Worm (Caenorhabditis elegans): ENCODE results near the gene F26F4.2.

ce11 chrIII:4900260-4900659 lies 10.8 kb upstream of the F26F4.2 start, which contains the start of gene tag-340:
- TF ChIP-seq scrt-1 (GFP tag; IDR thresholded peaks at IDR 0.05) (no peak), pes-1 (GFP tag; IDR thresholded peaks at IDR 0.05) (no peak), ama-1 (optimal IDR thresholded peaks at IDR 0.05) (no peak), hmbx-1 (tag; optimal IDR thresholded peaks at IDR 0.05) (no peak), flt-1 (GFP tag; IDR thresholded peaks at IDR 0.05) (no peak), aly-1 (tag; optimal IDR thresholded peaks at IDR 0.05) (no peak), ceh-13 (GFP tag; optimal IDR thresholded peaks at IDR 0.05) (no peak), hmg-4 (GFP tag; optimal IDR thresholded peaks at IDR 0.05) (no peak), ets-7 (tag; optimal IDR thresholded peaks at IDR 0.05) (no peak), F13C5.2 (tag; optimal IDR thresholded peaks at IDR 0.05) (no peak), tbx-11 (GFP tag; IDR thresholded peaks at IDR 0.05) (no peak), tbx-37 (GFP tag; conservative IDR thresholded peaks at IDR 0.05) (no peak), B0310.2 (tag; optimal IDR thresholded peaks at IDR 0.05) (no peak)
